Worm (Caenorhabditis elegans) whole organism, L2 larva: Measurements from ENCODE around the gene fzy-1.

Experiments
- ama-1 ChIP-seq: fragments of 150-350 bp; optimal IDR thresholded peaks from 2 replicates; lab custom pipeline; 2018; ENCODE audit warnings: inconsistent platforms
- lin-39 ChIP-seq: fragments of 150-350 bp; optimal IDR thresholded peaks from 2 replicates; lab custom pipeline; 2014; ENCODE audit warnings: missing biosample characterization, missing genetic modification reagents, missing genetic modification characterization
- nhr-11 ChIP-seq: fragments of 150-350 bp; optimal IDR thresholded peaks from 2 replicates; lab custom pipeline; 2014; ENCODE audit warnings: missing biosample characterization, missing genetic modification characterization
- nhr-77 ChIP-seq: fragments of 150-350 bp; optimal IDR thresholded peaks from 2 replicates; lab custom pipeline; 2014; ENCODE audit warnings: missing biosample characterization, missing genetic modification characterization
- skn-1 ChIP-seq: sonication (generic microtip); optimal IDR thresholded peaks from 2 replicates; lab custom pipeline; 2017; ENCODE audit warnings: missing biosample characterization, missing genetic modification characterization

DNA sequence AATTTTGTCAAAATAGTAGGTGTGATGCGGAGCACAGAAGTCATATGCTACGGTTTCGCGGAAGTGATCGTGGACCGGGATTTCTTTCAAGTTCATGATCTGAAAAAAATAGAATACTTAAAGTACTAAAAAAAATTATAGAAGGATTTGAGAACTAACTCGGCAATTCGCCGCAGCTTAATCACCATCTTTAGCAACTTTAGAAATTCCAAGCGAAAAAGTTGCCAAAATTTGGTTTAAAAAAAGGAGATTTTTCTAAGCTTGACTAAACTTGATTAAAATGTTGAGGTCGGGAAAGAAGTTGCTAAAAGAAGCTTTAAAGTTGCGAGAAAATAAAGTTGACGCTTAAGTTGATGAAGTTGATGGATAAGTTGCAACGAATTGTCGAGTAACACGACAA is 17.1 kb downstream of the fzy-1 start, which contains the start of gene ZK177.9:
- TF ChIP-seq lin-39 (tag; lab: Kevin White, UChicago): no peak
- no peak for TF ChIP-seq nhr-77 (tag; lab: Kevin White, UChicago)
- no peak for TF ChIP-seq nhr-11 (tag; lab: Kevin White, UChicago)
- TF ChIP-seq ama-1 (lab: Kevin White, UChicago): no peak
- no peak for TF ChIP-seq skn-1 (tag; lab: Kevin White, UChicago)
